Fruit fly (Drosophila melanogaster) Kc167 (cell line): Measurements from ENCODE around the gene CG8176.

Source experiments
- Myc ChIP-seq: fragments of >200 bp; optimal IDR thresholded peaks from 2 replicates; lab custom pipeline; 2017; ENCODE audit warnings: missing external identifiers
- h ChIP-seq: fragments of >200 bp; optimal IDR thresholded peaks from 3 replicates; lab custom pipeline; 2018; ENCODE audit warnings: missing external identifiers
- insv ChIP-seq: fragments of >200 bp; optimal IDR thresholded peaks from 3 replicates; lab custom pipeline; 2018; ENCODE audit warnings: missing external identifiers
- psq ChIP-seq: fragments of >200 bp; optimal IDR thresholded peaks from 2 replicates; lab custom pipeline; 2017; ENCODE audit warnings: missing external identifiers
- ttk ChIP-seq: sonication (Bioruptor generic); optimal IDR thresholded peaks from 2 replicates; lab custom pipeline; 2017; ENCODE audit warnings: missing external identifiers

DNA sequence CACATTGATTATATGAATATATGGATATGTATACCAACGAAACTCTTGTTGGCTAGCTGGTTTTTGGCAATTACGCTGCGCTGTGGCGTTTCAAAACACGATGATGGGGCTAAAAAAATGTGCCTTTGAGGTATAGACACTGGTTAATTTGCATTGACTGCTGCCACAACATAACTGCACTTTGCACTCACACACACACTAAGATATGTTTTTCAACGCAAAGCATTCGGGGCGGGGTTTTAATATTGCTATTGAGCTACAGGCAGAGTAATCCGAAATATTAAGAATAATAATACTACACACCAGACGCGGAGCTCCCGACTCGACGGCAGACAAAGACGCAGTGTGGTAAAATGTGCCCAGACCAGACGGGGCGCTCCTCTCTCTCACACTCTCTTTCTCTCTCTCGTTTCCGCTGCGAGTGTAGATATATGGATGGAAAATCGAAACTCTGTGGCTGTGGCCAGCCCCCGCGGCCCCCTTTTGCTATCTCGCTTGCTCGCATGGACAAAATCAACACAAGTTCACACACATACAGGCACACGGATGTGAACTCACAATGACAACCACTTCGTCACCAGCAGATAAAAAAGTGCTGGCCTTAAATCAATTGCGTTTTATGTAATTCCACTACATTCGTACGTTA, 35.3 kb downstream of the CG8176 start:
- no peak for TF ChIP-seq psq (lab: Kevin White, UChicago)
- TF ChIP-seq h (lab: Kevin White, UChicago), result no peak
- no peak for TF ChIP-seq Myc (lab: Kevin White, UChicago)
- no peak for TF ChIP-seq ttk
- peak; percentile 82 for TF ChIP-seq insv
